Fruit fly (Drosophila melanogaster): ENCODE measurements around the gene CG1529.

Gene CG1529

dm6 chrX:21044831-21045447 lies 13.2 kb upstream of the CG1529 start, which contains the start of gene Cbs (continued):
- TF ChIP-seq lov (optimal IDR thresholded peaks at IDR 0.05): no peak
- 0 out of 3 replicates have a peak, but pooled peaks have one; percentile 37 for TF ChIP-seq lov (GFP tag; IDR thresholded peaks at IDR 0.05)
- TF ChIP-seq Sox102F (GFP tag; optimal IDR thresholded peaks at IDR 0.05): peak; percentile 59
- TF ChIP-seq CG6272 (GFP tag; IDR thresholded peaks at IDR 0.05): peak; percentile 69
- peak; percentile 57 for TF ChIP-seq CG16815 (GFP tag; optimal IDR thresholded peaks at IDR 0.05)
- peak; percentile 24 for TF ChIP-seq zfh2 (GFP tag; optimal IDR thresholded peaks at IDR 0.05)
- 0 out of 2 replicates have a peak, but pooled peaks have one; percentile 40 for TF ChIP-seq CG11085 (GFP tag; IDR thresholded peaks at IDR 0.05)
- TF ChIP-seq CG13287 (GFP tag; IDR thresholded peaks at IDR 0.05; ENCODE audit: partially characterized antibody): peak; percentile 13; the same call in 1 of the 2 replicates
- TF ChIP-seq Blimp-1 (GFP tag; optimal IDR thresholded peaks at IDR 0.05): no peak
- peak; percentile 31 for TF ChIP-seq CG2120 (GFP tag; optimal IDR thresholded peaks at IDR 0.05)
- TF ChIP-seq CG11247 (GFP tag; IDR thresholded peaks at IDR 0.05): peak; percentile 38; the same call in 1 of the 2 replicates
- TF ChIP-seq CG1832 (GFP tag; optimal IDR thresholded peaks at IDR 0.05): no peak
- peak; percentile 83 for TF ChIP-seq ci (GFP tag; IDR thresholded peaks at IDR 0.05)
- no peak for TF ChIP-seq salm (tag; optimal IDR thresholded peaks at IDR 0.05)
- TF ChIP-seq amos (GFP tag; IDR thresholded peaks at IDR 0.05; ENCODE audit: partially characterized antibody): no peak; the same call in 1 of the 2 replicates
- peak; percentile 54 for TF ChIP-seq HLH3B (GFP tag; IDR thresholded peaks at IDR 0.05)
- no peak for TF ChIP-seq CG13624 (GFP tag; optimal IDR thresholded peaks at IDR 0.05)
- peak; percentile 60 for TF ChIP-seq CG32772 (GFP tag; IDR thresholded peaks at IDR 0.05)
- peak; percentile 17 for TF ChIP-seq CG5245 (GFP tag; optimal IDR thresholded peaks at IDR 0.05)
- peak; percentile 79 for TF ChIP-seq gem (tag; optimal IDR thresholded peaks at IDR 0.05)
- no peak for TF ChIP-seq nom (GFP tag; optimal IDR thresholded peaks at IDR 0.05)
- TF ChIP-seq Oaz (GFP tag; IDR thresholded peaks at IDR 0.05): 0 out of 2 replicates have a peak, but pooled peaks have one; percentile 39
- no peak for TF ChIP-seq mld (GFP tag; IDR thresholded peaks at IDR 0.05; ENCODE audit: partially characterized antibody)
- peak; percentile 14 for TF ChIP-seq abd-A (tag; optimal IDR thresholded peaks at IDR 0.05)
- peak; percentile 54; the same call in 1 of the 2 replicates for TF ChIP-seq ap (GFP tag; IDR thresholded peaks at IDR 0.05)
- TF ChIP-seq Hr78 (GFP tag; optimal IDR thresholded peaks at IDR 0.05): no peak
- peak; percentile 37; the same call in 1 of the 2 replicates for TF ChIP-seq CG10321 (GFP tag; IDR thresholded peaks at IDR 0.05)
- TF ChIP-seq E2f1 (GFP tag; IDR thresholded peaks at IDR 0.05): peak; percentile 61
- peak; percentile 42; the same call in 1 of the 3 replicates for TF ChIP-seq CG34422 (GFP tag; IDR thresholded peaks at IDR 0.05)
- TF ChIP-seq CG2129 (GFP tag; IDR thresholded peaks at IDR 0.05; ENCODE audit: partially characterized antibody): no peak
- no peak for TF ChIP-seq CG12744 (GFP tag; optimal IDR thresholded peaks at IDR 0.05)
- TF ChIP-seq dpn (GFP tag; optimal IDR thresholded peaks at IDR 0.05): peak; percentile 32 to 59
- peak; percentile 75 for TF ChIP-seq sens (GFP tag)
- TF ChIP-seq CG1233 (GFP tag; optimal IDR thresholded peaks at IDR 0.05): peak; percentile 54
- TF ChIP-seq bsh (GFP tag; optimal IDR thresholded peaks at IDR 0.05): peak in 1 of 2 experiments; percentile 59
- TF ChIP-seq CG8359 (GFP tag; optimal IDR thresholded peaks at IDR 0.05; ENCODE audit: borderline replicate concordance): peak; percentile 15
- TF ChIP-seq CG17361 (GFP tag; IDR thresholded peaks at IDR 0.05): peak; percentile 90
- no peak for TF ChIP-seq Lhr (GFP tag; optimal IDR thresholded peaks at IDR 0.05)
- no peak for TF ChIP-seq sc (optimal IDR thresholded peaks at IDR 0.05)
- TF ChIP-seq sc (GFP tag; optimal IDR thresholded peaks at IDR 0.05): peak; percentile 23
- peak; percentile 57; the same call in 1 of the 3 replicates for TF ChIP-seq ase (GFP tag; IDR thresholded peaks at IDR 0.05)
- 0 out of 2 replicates have a peak, but pooled peaks have one; percentile 6 for TF ChIP-seq tna (GFP tag; IDR thresholded peaks at IDR 0.05; ENCODE audit: partially characterized antibody)
- TF ChIP-seq bcd (GFP tag; optimal IDR thresholded peaks at IDR 0.05): peak; percentile 66
- TF ChIP-seq Chrac-16 (GFP tag; optimal IDR thresholded peaks at IDR 0.05): peak; percentile 50
- peak; percentile 62 for TF ChIP-seq CG4328 (GFP tag; optimal IDR thresholded peaks at IDR 0.05)
- TF ChIP-seq fd3F (GFP tag; optimal IDR thresholded peaks at IDR 0.05): peak; percentile 62
- peak; percentile 49 for TF ChIP-seq ewg (GFP tag; optimal IDR thresholded peaks at IDR 0.05)
- TF ChIP-seq CG13424 (tag; optimal IDR thresholded peaks at IDR 0.05): peak; percentile 72

Data from whole organism, embryonic.